Worm (Caenorhabditis elegans) whole organism, young adult: ENCODE results near the gene sek-3.
A peak's percentile ranks its signal among the peaks of the same experiment; 100 is the strongest.

Experiments used
- B0019.2 ChIP-seq: fragments of 200-800 bp; sonication (Bioruptor generic); conservative IDR thresholded peaks from 2 replicates; pipeline ENCODE4 v1.3.6; 2022; ENCODE audit warnings: missing genetic modification reagents, missing genetic modification characterization, missing compliant biosample characterization
- F10E7.11 ChIP-seq: sonication (generic microtip); optimal IDR thresholded peaks from 2 replicates; lab custom pipeline; 2017; ENCODE audit warnings: mild to moderate bottlenecking, missing genetic modification characterization, moderate library complexity, missing compliant biosample characterization
- F23B12.7 ChIP-seq: sonication (generic microtip); optimal IDR thresholded peaks from 2 replicates; lab custom pipeline; 2017; ENCODE audit warnings: missing genetic modification characterization, mild to moderate bottlenecking, missing compliant biosample characterization, antibody characterized with exemption, moderate library complexity; ENCODE audit not compliant: insufficient read depth
- F39B2.1 ChIP-seq: fragments of 200-800 bp; sonication (Bioruptor generic); IDR thresholded peaks from 2 replicates; pipeline ENCODE4 v1.3.6; 2022; ENCODE audit warnings: missing genetic modification reagents, missing genetic modification characterization, missing compliant biosample characterization
- F57A8.1 ChIP-seq: fragments of 200-800 bp; sonication (Bioruptor generic); optimal IDR thresholded peaks from 2 replicates; lab custom pipeline; 2018; ENCODE audit warnings: mild to moderate bottlenecking, missing genetic modification characterization, moderate library complexity, missing compliant biosample characterization
- F57C9.4 ChIP-seq: sonication (generic microtip); optimal IDR thresholded peaks from 2 replicates; lab custom pipeline; 2017; ENCODE audit warnings: mild to moderate bottlenecking, missing genetic modification characterization, missing compliant biosample characterization
- K11D2.4 ChIP-seq: fragments of 200-800 bp; sonication (Bioruptor generic); IDR thresholded peaks from 2 replicates; pipeline ENCODE4 v1.3.6; 2022; ENCODE audit warnings: missing genetic modification reagents, missing genetic modification characterization, missing compliant biosample characterization
- K12H6.12 ChIP-seq: fragments of 200-800 bp; sonication (Bioruptor generic); optimal IDR thresholded peaks from 2 replicates; lab custom pipeline; 2018; ENCODE audit warnings: mild to moderate bottlenecking, missing genetic modification characterization, missing compliant biosample characterization
- Y56A3A.18 ChIP-seq: fragments of 200-800 bp; sonication (Bioruptor generic); IDR thresholded peaks from 2 replicates; pipeline ENCODE4 v1.3.6; 2022; ENCODE audit warnings: missing genetic modification reagents, missing genetic modification characterization, missing compliant biosample characterization
- Y79H2A.3 ChIP-seq: fragments of 200-800 bp; sonication (Bioruptor generic); conservative IDR thresholded peaks from 2 replicates; pipeline ENCODE4 v1.3.6; 2022; ENCODE audit warnings: missing genetic modification reagents, missing genetic modification characterization, missing compliant biosample characterization
- aptf-3 ChIP-seq: fragments of 200-800 bp; sonication (Bioruptor generic); IDR thresholded peaks from 2 replicates; pipeline ENCODE4 v1.3.6; 2022; ENCODE audit warnings: missing genetic modification characterization, missing compliant biosample characterization
- atf-7 ChIP-seq: sonication (generic microtip); optimal IDR thresholded peaks from 2 replicates; lab custom pipeline; 2017; ENCODE audit warnings: mild to moderate bottlenecking, missing genetic modification characterization, missing compliant biosample characterization
- attf-3 ChIP-seq: fragments of 200-800 bp; sonication (Bioruptor generic); conservative IDR thresholded peaks from 2 replicates; pipeline ENCODE4 v1.3.6; 2022; ENCODE audit warnings: missing genetic modification reagents, missing genetic modification characterization, missing compliant biosample characterization
- attf-5 ChIP-seq: fragments of 200-800 bp; sonication (Bioruptor generic); optimal IDR thresholded peaks from 2 replicates; lab custom pipeline; 2018; ENCODE audit warnings: mild to moderate bottlenecking, missing genetic modification characterization, missing compliant biosample characterization
- bed-2 ChIP-seq: fragments of 200-800 bp; sonication (Bioruptor generic); IDR thresholded peaks from 2 replicates; pipeline ENCODE4 v1.3.6; 2022; ENCODE audit warnings: missing genetic modification reagents, missing genetic modification characterization, missing compliant biosample characterization
- cebp-1 ChIP-seq, 2 experiments: fragments of 200-800 bp in 1 of 2; sonication (Bioruptor generic) in 1 of 2; sonication (generic microtip) in 1 of 2; IDR thresholded peaks in 1 of 2; optimal IDR thresholded peaks in 1 of 2; 2 replicates each; pipeline versions ENCODE4 v1.3.6 to Lab custom; 2017 to 2022; ENCODE audit warnings: missing compliant biosample characterization in 2 of 2, missing genetic modification characterization in 2 of 2, mild to moderate bottlenecking in 1 of 2, missing genetic modification reagents in 1 of 2, moderate library complexity in 1 of 2
- cebp-2 ChIP-seq: fragments of 200-800 bp; sonication (Bioruptor generic); IDR thresholded peaks from 2 replicates; pipeline ENCODE4 v1.3.6; 2022; ENCODE audit warnings: missing genetic modification characterization, missing compliant biosample characterization
- ceh-100 ChIP-seq: fragments of 200-800 bp; sonication (Bioruptor generic); IDR thresholded peaks from 2 replicates; pipeline ENCODE4 v1.3.6; 2022; ENCODE audit warnings: missing genetic modification reagents, missing genetic modification characterization, missing compliant biosample characterization
- ceh-27 ChIP-seq: fragments of 200-800 bp; sonication (Bioruptor generic); optimal IDR thresholded peaks from 2 replicates; lab custom pipeline; 2018; ENCODE audit warnings: mild to moderate bottlenecking, missing genetic modification characterization, moderate library complexity, missing compliant biosample characterization
- ceh-40 ChIP-seq: fragments of 200-800 bp; sonication (Bioruptor generic); IDR thresholded peaks from 2 replicates; pipeline ENCODE4 v1.3.6; 2022; ENCODE audit warnings: missing genetic modification characterization, missing compliant biosample characterization
- die-1 ChIP-seq: sonication (generic microtip); optimal IDR thresholded peaks from 2 replicates; lab custom pipeline; 2016; ENCODE audit warnings: missing genotype, mild to moderate bottlenecking, missing genetic modification characterization, missing compliant biosample characterization
- dox-1 ChIP-seq: fragments of 200-800 bp; sonication (Bioruptor generic); IDR thresholded peaks from 2 replicates; pipeline ENCODE4 v1.3.6; 2022; ENCODE audit warnings: missing genetic modification reagents, missing genetic modification characterization, missing compliant biosample characterization
- dpl-1 ChIP-seq: fragments of 150-350 bp; optimal IDR thresholded peaks from 2 replicates; lab custom pipeline; 2014; ENCODE audit warnings: missing biosample characterization, missing genetic modification reagents, missing genetic modification characterization
- egl-44 ChIP-seq: fragments of 200-800 bp; sonication (Bioruptor generic); IDR thresholded peaks from 2 replicates; pipeline ENCODE4 v1.3.6; 2022; ENCODE audit warnings: missing genetic modification reagents, missing genetic modification characterization, missing compliant biosample characterization
- gei-17 ChIP-seq: fragments of 200-800 bp; sonication (Bioruptor generic); optimal IDR thresholded peaks from 2 replicates; lab custom pipeline; 2018; ENCODE audit warnings: mild to moderate bottlenecking, missing genetic modification characterization, missing compliant biosample characterization
- him-1 ChIP-seq: sonication (generic microtip); optimal IDR thresholded peaks from 2 replicates; lab custom pipeline; 2016; ENCODE audit warnings: missing genotype, missing genetic modification reagents, missing genetic modification characterization, missing compliant biosample characterization
- lin-35 ChIP-seq, 3 experiments: fragments of 150-350 bp in 2 of 3; sonication (generic microtip) in 1 of 3; optimal IDR thresholded peaks; 2 replicates each; lab custom pipeline; 2014 to 2018; ENCODE audit warnings: missing biosample characterization in 3 of 3, missing genetic modification characterization in 3 of 3, missing genetic modification reagents in 3 of 3
- lin-54 ChIP-seq: fragments of 200-800 bp; sonication (Bioruptor generic); optimal IDR thresholded peaks from 2 replicates; lab custom pipeline; 2018; ENCODE audit warnings: mild to moderate bottlenecking, missing genetic modification characterization, missing compliant biosample characterization
- lsy-27 ChIP-seq: sonication (generic microtip); optimal IDR thresholded peaks from 2 replicates; lab custom pipeline; 2017; ENCODE audit warnings: missing genetic modification characterization, mild to moderate bottlenecking, missing compliant biosample characterization, antibody characterized with exemption, missing genotype, borderline replicate concordance; ENCODE audit not compliant: insufficient read depth
- madf-10 ChIP-seq: sonication (generic microtip); optimal IDR thresholded peaks from 2 replicates; lab custom pipeline; 2016; ENCODE audit warnings: mild to moderate bottlenecking, missing genetic modification characterization, missing compliant biosample characterization
- madf-8 ChIP-seq: fragments of 200-800 bp; sonication (Bioruptor generic); conservative IDR thresholded peaks from 2 replicates; pipeline ENCODE4 v1.3.6; 2022; ENCODE audit warnings: missing genetic modification reagents, missing genetic modification characterization, missing compliant biosample characterization
- mcd-1 ChIP-seq: fragments of 200-800 bp; sonication (Bioruptor generic); IDR thresholded peaks from 2 replicates; pipeline ENCODE4 v1.3.6; 2022; ENCODE audit warnings: missing genetic modification reagents, missing genetic modification characterization, missing compliant biosample characterization
- mel-28 ChIP-seq: sonication (generic microtip); optimal IDR thresholded peaks from 2 replicates; lab custom pipeline; 2016; ENCODE audit warnings: borderline replicate concordance, mild to moderate bottlenecking, missing genetic modification characterization, missing compliant biosample characterization
- nfyb-1 ChIP-seq: fragments of 200-800 bp; sonication (Bioruptor generic); IDR thresholded peaks from 2 replicates; pipeline ENCODE4 v1.3.6; 2022; ENCODE audit warnings: missing genetic modification reagents, missing genetic modification characterization, missing compliant biosample characterization
- nhr-179 ChIP-seq: sonication (generic microtip); optimal IDR thresholded peaks from 2 replicates; lab custom pipeline; 2016; ENCODE audit warnings: mild to moderate bottlenecking, missing genetic modification characterization, missing compliant biosample characterization
- nhr-80 ChIP-seq: sonication (generic microtip); optimal IDR thresholded peaks from 2 replicates; lab custom pipeline; 2016; ENCODE audit warnings: missing genetic modification characterization, missing compliant biosample characterization
- rcor-1 ChIP-seq: fragments of 200-800 bp; sonication (Bioruptor generic); IDR thresholded peaks from 2 replicates; pipeline ENCODE4 v1.3.6; 2022; ENCODE audit warnings: missing genetic modification reagents, missing genetic modification characterization, missing compliant biosample characterization
- repo-1 ChIP-seq: sonication (generic microtip); optimal IDR thresholded peaks from 2 replicates; lab custom pipeline; 2017; ENCODE audit warnings: mild to moderate bottlenecking, missing genetic modification characterization, missing compliant biosample characterization
- tbp1 ChIP-seq: fragments of 200-800 bp; sonication (Bioruptor generic); optimal IDR thresholded peaks from 2 replicates; lab custom pipeline; 2018; ENCODE audit warnings: mild to moderate bottlenecking, missing genetic modification characterization, missing compliant biosample characterization
- unc-130 ChIP-seq: sonication (generic microtip); optimal IDR thresholded peaks from 2 replicates; lab custom pipeline; 2016; ENCODE audit warnings: missing genetic modification reagents, missing genetic modification characterization, missing compliant biosample characterization
- ztf-22 ChIP-seq: fragments of 200-800 bp; sonication (Bioruptor generic); optimal IDR thresholded peaks from 2 replicates; lab custom pipeline; 2018; ENCODE audit warnings: mild to moderate bottlenecking, missing genetic modification characterization, moderate library complexity, missing compliant biosample characterization
- ztf-6 ChIP-seq: fragments of 200-800 bp; sonication (Bioruptor generic); IDR thresholded peaks from 2 replicates; pipeline ENCODE4 v1.3.6; 2022; ENCODE audit warnings: missing genetic modification reagents, missing genetic modification characterization, missing compliant biosample characterization

Gene sek-3

DNA sequence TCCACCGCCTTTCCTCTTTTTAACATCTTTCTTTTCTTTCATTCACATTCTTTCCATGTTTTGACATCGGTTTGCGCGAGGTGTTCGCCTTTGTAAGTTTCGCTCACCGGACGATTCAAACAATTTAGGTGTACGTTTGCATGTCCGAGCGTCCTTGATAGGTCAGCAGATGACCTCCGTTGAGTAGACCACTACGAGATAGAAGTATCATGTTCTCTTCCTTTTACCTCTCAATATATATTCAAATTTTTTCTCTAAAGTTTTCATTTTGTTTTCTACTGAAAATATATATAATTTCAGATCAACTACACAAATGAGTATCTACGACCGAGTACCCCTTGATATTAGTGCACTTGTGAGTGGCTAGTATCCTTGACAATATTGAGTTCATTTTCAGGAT is 43.1 kb downstream of the sek-3 start, which contains the start of gene C24H10.3:
Gene C24H10.3, plus strand, starts transcription at position 301 of the 400 bp plus-strand sequence.
- TF ChIP-seq mel-28 (tag; lab: Kevin White, UChicago) (no peak), atf-7 (tag; lab: Kevin White, UChicago) (no peak), nhr-179 (no peak)

DNA sequence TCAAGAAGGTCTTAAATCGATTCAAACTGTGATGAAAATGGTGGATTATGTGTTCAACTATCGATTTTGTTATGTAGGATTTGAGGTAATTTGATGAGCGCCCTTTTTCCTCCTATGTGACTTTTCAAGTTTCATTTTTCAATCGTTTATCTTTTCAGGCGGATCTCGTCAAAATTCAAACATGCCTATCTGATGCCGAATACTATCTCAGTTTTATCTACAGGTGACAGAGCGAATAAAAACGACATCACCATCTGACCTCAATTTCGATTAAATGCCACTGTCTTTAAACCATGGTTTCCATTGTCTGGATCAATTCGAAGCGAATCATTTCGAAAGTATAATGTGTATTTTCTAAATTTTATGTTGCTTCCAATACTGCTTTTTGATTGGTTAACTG is 44.1 kb downstream of the sek-3 start:
- TF ChIP-seq B0019.2 (GFP tag; lab: Robert Waterston, UW): no peak

DNA sequence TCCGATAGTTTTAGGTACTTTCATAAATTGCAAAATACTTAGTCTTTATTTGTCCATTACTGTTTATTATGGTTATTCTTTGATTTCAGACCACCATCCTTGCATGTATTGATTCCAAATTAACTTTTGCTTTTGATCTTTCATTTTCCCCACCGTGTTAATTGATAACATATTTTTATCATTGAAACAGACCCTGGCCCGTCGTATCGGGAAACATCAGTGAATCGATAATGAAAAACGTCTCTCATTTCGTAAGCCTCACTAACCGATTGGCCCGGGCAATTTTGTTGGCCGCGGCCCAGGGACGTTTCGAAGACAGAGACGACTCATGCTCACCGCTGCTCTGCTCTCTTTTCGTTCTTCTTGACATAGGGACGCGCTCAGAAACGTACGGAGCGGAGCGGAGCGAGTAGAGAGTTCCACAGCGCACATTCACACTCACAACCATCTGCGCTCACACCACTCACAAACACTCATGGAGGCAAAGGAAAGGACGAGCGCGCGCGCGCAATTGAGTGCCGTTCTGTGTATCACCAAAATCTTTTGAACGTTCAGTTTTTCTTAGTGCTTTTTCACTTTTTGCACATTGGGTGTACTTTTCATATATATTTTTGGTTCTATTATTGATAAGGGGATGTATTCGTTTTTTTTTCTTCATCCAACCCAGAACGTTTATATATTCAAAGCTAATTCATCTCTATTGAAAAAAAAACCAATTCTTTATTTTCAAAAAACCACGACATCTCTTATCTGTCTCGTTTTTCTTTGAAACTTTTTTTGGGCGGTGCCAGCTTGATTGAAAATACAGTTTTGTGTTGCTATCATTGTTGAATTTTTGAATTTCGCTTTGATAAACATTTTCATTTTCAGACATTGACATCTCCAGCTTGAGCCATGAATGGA is 46.3 kb downstream of the sek-3 start, which contains the start of gene C24H10.2:
Gene C24H10.2, plus strand, starts transcription at position 853 of the 903 bp plus-strand sequence.
- TF ChIP-seq repo-1 (tag; lab: Kevin White, UChicago) (no peak), ztf-22 (GFP tag; lab: Kevin White, UChicago) (no peak), F23B12.7 (peak; percentile 32), attf-5 (GFP tag; lab: Kevin White, UChicago) (peak; percentile 39), dox-1 (GFP tag; lab: Robert Waterston, UW) (peak; percentile 79), attf-3 (GFP tag; lab: Robert Waterston, UW) (no peak), nhr-80 (peak; percentile 75), K12H6.12 (tag; lab: Kevin White, UChicago) (peak; percentile 71), dpl-1 (GFP tag; lab: Kevin White, UChicago) (no peak), F39B2.1 (GFP tag; lab: Robert Waterston, UW) (no peak), egl-44 (GFP tag; lab: Robert Waterston, UW) (no peak), ceh-40 (GFP tag; lab: Robert Waterston, UW) (no peak), K11D2.4 (GFP tag; lab: Robert Waterston, UW) (peak; percentile 57), gei-17 (GFP tag; lab: Kevin White, UChicago) (peak; percentile 17), madf-8 (GFP tag; lab: Robert Waterston, UW) (no peak), rcor-1 (no peak), F57C9.4 (tag; lab: Kevin White, UChicago) (no peak), B0019.2 (GFP tag; lab: Robert Waterston, UW) (no peak), madf-10 (tag; lab: Kevin White, UChicago) (peak; percentile 13), Y56A3A.18 (no peak), mcd-1 (0 out of 2 replicates have a peak, but pooled peaks have one; percentile 18), lsy-27 (tag; lab: Kevin White, UChicago) (no peak), nfyb-1 (GFP tag; lab: Robert Waterston, UW) (0 out of 2 replicates have a peak, but pooled peaks have one; percentile 19), F57A8.1 (GFP tag; lab: Kevin White, UChicago) (no peak), cebp-2 (GFP tag; lab: Robert Waterston, UW) (no peak), him-1 (tag; lab: Kevin White, UChicago) (no peak), ceh-27 (GFP tag; lab: Kevin White, UChicago) (peak; percentile 51), bed-2 (GFP tag; lab: Robert Waterston, UW) (no peak), F10E7.11 (tag; lab: Kevin White, UChicago) (no peak), lin-54 (GFP tag; lab: Kevin White, UChicago) (no peak), die-1 (tag; lab: Kevin White, UChicago) (no peak), unc-130 (no peak), ztf-6 (GFP tag; lab: Robert Waterston, UW) (no peak), ceh-100 (GFP tag; lab: Robert Waterston, UW) (no peak), tbp1 (no peak), lin-35 (GFP tag; optimal IDR thresholded peaks at IDR 0.05; lab: Kevin White, UChicago) (peak in 1 of 3 experiments; percentile 10), Y79H2A.3 (GFP tag; lab: Robert Waterston, UW) (no peak), cebp-1 (GFP tag; IDR thresholded peaks at IDR 0.05; lab: Robert Waterston, UW) (no peak), cebp-1 (tag; optimal IDR thresholded peaks at IDR 0.05; lab: Kevin White, UChicago) (peak; percentile 76), aptf-3 (GFP tag; lab: Robert Waterston, UW) (no peak)
